Worm (Caenorhabditis elegans) whole organism, L2 larva: ENCODE measurements around the gene srw-134.

Experiments
- nhr-77 ChIP-seq: fragments of 150-350 bp; optimal IDR thresholded peaks from 2 replicates; lab custom pipeline; 2014; ENCODE audit warnings: missing biosample characterization, missing genetic modification characterization
- unc-39 ChIP-seq: fragments of 150-350 bp; optimal IDR thresholded peaks from 2 replicates; lab custom pipeline; 2014; ENCODE audit warnings: missing biosample characterization, missing genetic modification characterization
- unc-55 ChIP-seq: fragments of 150-350 bp; sonication (generic microtip); optimal IDR thresholded peaks from 3 replicates; lab custom pipeline; 2014; ENCODE audit warnings: missing biosample characterization, missing genetic modification reagents, missing genetic modification characterization
- ztf-11 ChIP-seq: sonication (generic microtip); optimal IDR thresholded peaks from 2 replicates; lab custom pipeline; 2017; ENCODE audit warnings: missing biosample characterization, missing genetic modification characterization

- TF ChIP-seq unc-39 (tag; lab: Kevin White, UChicago) (no peak), unc-55 (GFP tag; lab: Kevin White, UChicago) (no peak), nhr-77 (tag; lab: Kevin White, UChicago) (no peak), ztf-11 (tag; lab: Kevin White, UChicago) (no peak)
Observed at ce11 chrV:4081283-4081682, 31.1 kb downstream of the srw-134 start, which contains the start of gene srh-211.
